Worm (Caenorhabditis elegans) whole organism, midembryonic: Measurements from ENCODE around the gene T02C1.1.
A peak's percentile ranks its signal among the peaks of the same experiment; 100 is the strongest.

Experiments used
- T22C8.4 ChIP-seq: fragments of 200-800 bp; sonication (Bioruptor generic); IDR thresholded peaks from 2 replicates; pipeline ENCODE4 v1.3.6; 2022; ENCODE audit warnings: missing genetic modification characterization, missing compliant biosample characterization
- cog-1 ChIP-seq: sonication (generic microtip); optimal IDR thresholded peaks from 2 replicates; lab custom pipeline; 2016; ENCODE audit warnings: missing genetic modification characterization, missing compliant biosample characterization
- flt-1 ChIP-seq: fragments of 200-800 bp; sonication (Bioruptor generic); IDR thresholded peaks from 2 replicates; pipeline ENCODE4 v1.3.6; 2022; ENCODE audit warnings: missing genetic modification characterization, missing compliant biosample characterization
- klf-2 ChIP-seq: fragments of 200-800 bp; sonication (Bioruptor generic); conservative IDR thresholded peaks from 2 replicates; pipeline ENCODE4 v1.3.6; 2022; ENCODE audit warnings: missing genetic modification reagents, missing genetic modification characterization, missing compliant biosample characterization
- med-1 ChIP-seq: sonication (generic microtip); optimal IDR thresholded peaks from 2 replicates; lab custom pipeline; 2017; ENCODE audit warnings: missing genetic modification characterization, mild to moderate bottlenecking, missing compliant biosample characterization, antibody characterized with exemption, missing genetic modification reagents; ENCODE audit not compliant: insufficient read depth
- ref-1 ChIP-seq: fragments of 200-800 bp; sonication (Bioruptor generic); conservative IDR thresholded peaks from 2 replicates; pipeline ENCODE4 v1.3.6; 2022; ENCODE audit warnings: missing genetic modification reagents, missing genetic modification characterization, missing compliant biosample characterization
- tab-1 ChIP-seq: fragments of 200-800 bp; sonication (Bioruptor generic); IDR thresholded peaks from 2 replicates; pipeline ENCODE4 v1.3.6; 2022; ENCODE audit warnings: missing genetic modification characterization, missing compliant biosample characterization
- ztf-23 ChIP-seq: fragments of 200-800 bp; sonication (Bioruptor generic); IDR thresholded peaks from 2 replicates; pipeline ENCODE4 v1.3.6; 2022; ENCODE audit warnings: missing genetic modification reagents, missing genetic modification characterization, missing compliant biosample characterization
- ztf-29 ChIP-seq: fragments of 200-800 bp; sonication (Bioruptor generic); IDR thresholded peaks from 2 replicates; pipeline ENCODE4 v1.3.6; 2022; ENCODE audit warnings: missing genetic modification reagents, missing genetic modification characterization, missing compliant biosample characterization

The T02C1.1 gene

ce11 chrIII:9236228-9236627 lies 11.1 kb upstream of the T02C1.1 start, which contains the start of gene T23G5.2:
T23G5.2 (minus strand) TSS chrIII:9236328.
- TF ChIP-seq T22C8.4 (GFP tag; lab: Robert Waterston, UW) = no peak
- TF ChIP-seq tab-1 (GFP tag; lab: Robert Waterston, UW) = no peak
- TF ChIP-seq klf-2 (GFP tag; lab: Robert Waterston, UW) = no peak
- no peak for TF ChIP-seq ztf-29 (GFP tag; lab: Robert Waterston, UW)
- no peak for TF ChIP-seq med-1 (GFP tag; lab: Kevin White, UChicago)

DNA sequence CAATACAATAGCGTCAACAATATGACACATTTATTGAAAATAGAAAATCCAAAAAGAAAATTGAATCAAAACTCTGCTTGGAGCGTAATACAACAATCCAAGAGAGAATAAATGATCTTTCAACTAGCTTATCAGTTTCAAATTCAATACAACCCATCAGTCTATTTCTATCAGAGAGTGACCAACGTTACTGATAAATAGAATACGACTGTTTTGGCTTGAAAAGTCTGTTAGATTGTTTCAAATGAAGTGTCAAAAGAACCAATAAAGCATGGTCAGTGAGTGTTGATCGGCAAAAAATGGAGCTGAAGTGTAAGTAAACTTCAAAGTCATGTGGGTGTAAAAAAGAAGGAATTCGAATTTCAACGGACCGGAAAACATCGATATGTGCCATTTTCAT lies 9.7 kb upstream of the T02C1.1 start:
- TF ChIP-seq tab-1 (GFP tag; lab: Robert Waterston, UW) (no peak), ztf-23 (GFP tag; lab: Robert Waterston, UW) (no peak), klf-2 (GFP tag; lab: Robert Waterston, UW) (no peak), T22C8.4 (GFP tag; lab: Robert Waterston, UW) (no peak), ztf-29 (GFP tag; lab: Robert Waterston, UW) (no peak), med-1 (GFP tag; lab: Kevin White, UChicago) (no peak), cog-1 (tag; lab: Kevin White, UChicago) (no peak)

ce11 chrIII:9239983-9240382 lies 7.3 kb upstream of the T02C1.1 start, which contains the start of gene saeg-2:
saeg-2 (plus strand) TSS chrIII:9240363.
- no peak for TF ChIP-seq flt-1 (GFP tag; lab: Robert Waterston, UW)
- 0 out of 2 replicates have a peak, but pooled peaks have one; percentile 7 for TF ChIP-seq ztf-23 (GFP tag; lab: Robert Waterston, UW)
- no peak for TF ChIP-seq ref-1 (GFP tag; lab: Robert Waterston, UW)
- TF ChIP-seq med-1 (GFP tag; lab: Kevin White, UChicago) = no peak

DNA sequence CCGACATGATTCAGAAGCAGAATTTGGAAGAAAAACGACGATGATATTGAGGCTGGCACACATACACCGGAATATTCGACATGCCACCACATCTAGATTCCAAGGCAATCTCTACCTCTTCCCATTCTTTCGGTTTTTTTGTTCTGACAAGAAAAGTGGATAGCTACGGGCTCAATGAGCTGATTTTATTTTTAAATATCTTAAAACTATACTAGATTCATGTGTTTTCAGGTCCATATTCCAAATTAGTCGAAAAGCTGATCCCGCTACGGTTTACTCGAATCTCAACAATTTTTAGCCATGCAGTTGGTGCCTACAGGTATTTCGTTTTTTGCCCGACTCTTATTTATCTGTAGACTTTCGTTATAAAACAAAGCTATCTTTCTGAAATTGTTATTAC lies 4.7 kb upstream of the T02C1.1 start, which contains the start of gene dat-1:
TSS of gene dat-1 (plus strand) at position 301 of the 400 bp plus-strand sequence.
- TF ChIP-seq tab-1 (GFP tag; lab: Robert Waterston, UW) (no peak), flt-1 (GFP tag; lab: Robert Waterston, UW) (no peak), cog-1 (tag; lab: Kevin White, UChicago) (no peak), klf-2 (GFP tag; lab: Robert Waterston, UW) (no peak), ztf-29 (GFP tag; lab: Robert Waterston, UW) (no peak), med-1 (GFP tag; lab: Kevin White, UChicago) (no peak), T22C8.4 (GFP tag; lab: Robert Waterston, UW) (no peak)

DNA sequence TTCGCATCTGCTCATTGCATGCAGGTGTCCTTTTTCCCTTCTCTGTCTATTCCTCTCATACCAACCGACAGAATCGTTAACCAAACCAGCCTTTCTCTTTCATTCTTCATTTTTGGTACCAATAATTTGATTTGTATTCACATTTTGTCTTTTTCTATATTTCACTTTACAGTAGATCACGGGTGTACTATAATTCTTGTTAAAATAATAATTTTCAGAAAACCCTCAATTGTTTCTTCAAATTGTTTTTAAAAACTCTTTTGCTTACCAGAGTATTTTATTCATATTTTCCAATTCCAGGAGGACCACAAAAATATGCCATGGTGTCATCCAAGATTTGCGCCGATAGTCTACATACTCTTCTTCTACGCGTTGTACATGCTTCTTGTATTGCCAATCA lies 3.4 kb downstream of the T02C1.1 start, which contains the start of gene T02C1.2:
TSS of gene T02C1.2 (plus strand) at position 301 of the 400 bp plus-strand sequence.
- TF ChIP-seq klf-2 (GFP tag; lab: Robert Waterston, UW) (no peak), med-1 (GFP tag; lab: Kevin White, UChicago) (no peak), ztf-23 (GFP tag; lab: Robert Waterston, UW) (no peak), ztf-29 (GFP tag; lab: Robert Waterston, UW) (no peak), flt-1 (GFP tag; lab: Robert Waterston, UW) (no peak), tab-1 (GFP tag; lab: Robert Waterston, UW) (no peak), cog-1 (tag; lab: Kevin White, UChicago) (no peak), ref-1 (GFP tag; lab: Robert Waterston, UW) (no peak), T22C8.4 (GFP tag; lab: Robert Waterston, UW) (no peak)

DNA sequence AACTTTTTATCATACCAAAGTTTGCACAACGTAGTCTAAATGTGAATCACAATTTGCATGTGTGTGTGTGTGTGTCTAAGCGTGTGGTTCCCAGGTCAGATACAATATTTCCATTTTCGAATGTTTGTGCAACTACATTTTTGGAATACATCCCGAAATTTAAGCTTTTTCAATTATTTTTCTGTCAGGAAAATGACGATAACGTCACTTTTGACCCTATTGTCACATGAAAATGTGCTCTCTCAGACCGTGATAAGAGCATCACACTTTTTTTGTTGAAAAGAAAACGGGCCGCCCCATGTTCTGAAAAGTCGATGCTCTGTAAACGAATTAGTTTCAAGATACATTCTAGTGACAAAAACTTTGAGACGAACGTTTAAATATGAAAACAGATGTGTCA lies 7.7 kb downstream of the T02C1.1 start:
- TF ChIP-seq ztf-23 (GFP tag; lab: Robert Waterston, UW) = no peak
- no peak for TF ChIP-seq klf-2 (GFP tag; lab: Robert Waterston, UW)

DNA sequence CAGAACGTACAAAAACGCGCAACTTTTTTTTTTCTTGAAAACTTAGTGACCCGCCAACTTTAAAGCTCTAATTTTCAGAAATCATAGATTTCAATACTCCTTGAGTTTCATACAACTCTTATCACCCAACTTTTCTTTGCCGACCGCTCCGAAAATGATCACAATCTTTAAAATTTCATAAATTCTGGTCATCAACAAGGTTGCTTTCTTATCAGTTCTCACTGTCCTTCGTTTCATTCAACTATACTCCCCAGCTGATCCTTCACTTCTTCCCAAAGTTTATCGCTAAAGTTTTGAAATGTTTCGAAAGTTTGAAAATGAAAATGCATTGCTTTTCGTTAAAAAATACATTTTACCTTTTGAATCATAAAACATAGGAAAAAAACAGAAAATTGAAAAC lies 8.5 kb downstream of the T02C1.1 start:
- no peak for TF ChIP-seq med-1 (GFP tag; lab: Kevin White, UChicago)
- no peak for TF ChIP-seq ztf-23 (GFP tag; lab: Robert Waterston, UW)
- no peak for TF ChIP-seq tab-1 (GFP tag; lab: Robert Waterston, UW)
- TF ChIP-seq T22C8.4 (GFP tag; lab: Robert Waterston, UW) = no peak
- TF ChIP-seq cog-1 (tag; lab: Kevin White, UChicago) = no peak

- TF ChIP-seq T22C8.4 (GFP tag; lab: Robert Waterston, UW) (no peak), med-1 (GFP tag; lab: Kevin White, UChicago) (no peak), ztf-29 (GFP tag; lab: Robert Waterston, UW) (no peak), klf-2 (GFP tag; lab: Robert Waterston, UW) (no peak), cog-1 (tag; lab: Kevin White, UChicago) (no peak), ref-1 (GFP tag; lab: Robert Waterston, UW) (no peak), flt-1 (GFP tag; lab: Robert Waterston, UW) (no peak), ztf-23 (GFP tag; lab: Robert Waterston, UW) (no peak), tab-1 (GFP tag; lab: Robert Waterston, UW) (no peak)
These were observed 9.6 kb downstream of the T02C1.1 start, which contains the start of gene M01A8.1 for ce11 chrIII:9256961-9257360. M01A8.1 (plus strand) TSS chrIII:9257261.

ce11 chrIII:9258510-9258909 lies 11.2 kb downstream of the T02C1.1 start:
- TF ChIP-seq tab-1 (GFP tag; lab: Robert Waterston, UW) (no peak), ztf-23 (GFP tag; lab: Robert Waterston, UW) (no peak), flt-1 (GFP tag; lab: Robert Waterston, UW) (no peak), cog-1 (tag; lab: Kevin White, UChicago) (no peak), ztf-29 (GFP tag; lab: Robert Waterston, UW) (no peak), klf-2 (GFP tag; lab: Robert Waterston, UW) (no peak), ref-1 (GFP tag; lab: Robert Waterston, UW) (no peak), med-1 (GFP tag; lab: Kevin White, UChicago) (no peak), T22C8.4 (GFP tag; lab: Robert Waterston, UW) (no peak)
